Fruit fly (Drosophila melanogaster) whole organism: Measurements from ENCODE around the gene DNAlig4.

ENCODE experiments used
- CG8478 ChIP-seq: fragments of >200 bp; optimal IDR thresholded peaks from 2 replicates; lab custom pipeline; 2018; ENCODE audit warnings: inconsistent platforms
- Dll ChIP-seq: fragments of >200 bp; optimal IDR thresholded peaks from 2 replicates; lab custom pipeline; 2017
- EcR ChIP-seq, 2 experiments: fragments of >200 bp; optimal IDR thresholded peaks; 2 replicates each; lab custom pipeline; 2017; ENCODE audit warnings: missing biosample characterization in 2 of 2, missing genetic modification characterization in 2 of 2, missing genetic modification reagents in 2 of 2
- pan ChIP-seq: fragments of >200 bp; optimal IDR thresholded peaks from 2 replicates; lab custom pipeline; 2017
- psq ChIP-seq: fragments of >200 bp; optimal IDR thresholded peaks from 2 replicates; lab custom pipeline; 2017
- usp ChIP-seq: fragments of >200 bp; optimal IDR thresholded peaks from 2 replicates; lab custom pipeline; 2017; ENCODE audit warnings: missing biosample characterization, missing genetic modification characterization, mixed read lengths

The DNAlig4 gene

dm6 chrX:13669366-13669765 lies 1.8 kb upstream of the DNAlig4 start, which contains the start of gene CG15760:
TSS of gene CG15760 (plus strand) at chrX:13669699.
- no peak for TF ChIP-seq EcR (GFP tag; optimal IDR thresholded peaks at IDR 0.05; lab: Kevin White, UChicago)
- no peak for TF ChIP-seq usp (GFP tag; lab: Kevin White, UChicago)
- no peak for TF ChIP-seq CG8478
- TF ChIP-seq psq (lab: Kevin White, UChicago) = no peak
- no peak for TF ChIP-seq Dll
- TF ChIP-seq pan (lab: Kevin White, UChicago) = no peak

- TF ChIP-seq CG8478 = no peak
- no peak for TF ChIP-seq psq (lab: Kevin White, UChicago)
These were observed 16.4 kb downstream of the DNAlig4 start for dm6 chrX:13651170-13651569.

- TF ChIP-seq usp (GFP tag; lab: Kevin White, UChicago) = no peak
- TF ChIP-seq Dll = no peak
- no peak for TF ChIP-seq EcR (GFP tag; optimal IDR thresholded peaks at IDR 0.05; lab: Kevin White, UChicago)
- TF ChIP-seq psq (lab: Kevin White, UChicago) = no peak
- TF ChIP-seq pan (lab: Kevin White, UChicago) = no peak
- TF ChIP-seq CG8478 = no peak
These were observed 17.8 kb downstream of the DNAlig4 start for dm6 chrX:13649801-13650200.

dm6 chrX:13648819-13649218 lies 18.8 kb downstream of the DNAlig4 start:
- TF ChIP-seq pan (lab: Kevin White, UChicago) (no peak), EcR (GFP tag; optimal IDR thresholded peaks at IDR 0.05; lab: Kevin White, UChicago) (no peak), Dll (no peak), psq (lab: Kevin White, UChicago) (no peak), CG8478 (no peak), usp (GFP tag; lab: Kevin White, UChicago) (no peak)

dm6 chrX:13646175-13646574 lies 21.4 kb downstream of the DNAlig4 start:
- TF ChIP-seq psq (lab: Kevin White, UChicago) (no peak), Dll (no peak), EcR (GFP tag; optimal IDR thresholded peaks at IDR 0.05; lab: Kevin White, UChicago) (no peak), pan (lab: Kevin White, UChicago) (no peak), usp (GFP tag; lab: Kevin White, UChicago) (no peak), CG8478 (no peak)

- no peak for TF ChIP-seq psq (lab: Kevin White, UChicago)
- TF ChIP-seq usp (GFP tag; lab: Kevin White, UChicago) = no peak
These were observed 22.8 kb downstream of the DNAlig4 start for dm6 chrX:13644696-13645393.

dm6 chrX:13643961-13644360 lies 23.6 kb downstream of the DNAlig4 start:
- TF ChIP-seq pan (lab: Kevin White, UChicago) (no peak), EcR (GFP tag; optimal IDR thresholded peaks at IDR 0.05; lab: Kevin White, UChicago) (no peak), CG8478 (no peak)

dm6 chrX:13641891-13642617 lies 25.6 kb downstream of the DNAlig4 start:
- TF ChIP-seq EcR (GFP tag; optimal IDR thresholded peaks at IDR 0.05; lab: Kevin White, UChicago) (peak in 1 of 2 experiments; percentile 22), usp (GFP tag; lab: Kevin White, UChicago) (no peak)

dm6 chrX:13641115-13641890 lies 26.3 kb downstream of the DNAlig4 start:
- no peak for TF ChIP-seq CG8478

dm6 chrX:13640692-13641011 lies 27.0 kb downstream of the DNAlig4 start:
- TF ChIP-seq psq (lab: Kevin White, UChicago) = no peak
- TF ChIP-seq usp (GFP tag; lab: Kevin White, UChicago) = no peak
- no peak for TF ChIP-seq CG8478
- no peak for TF ChIP-seq Dll

dm6 chrX:13639998-13640691 lies 27.5 kb downstream of the DNAlig4 start:
- TF ChIP-seq usp (GFP tag; lab: Kevin White, UChicago) = no peak
- TF ChIP-seq psq (lab: Kevin White, UChicago) = no peak
- no peak for TF ChIP-seq pan (lab: Kevin White, UChicago)
- no peak for TF ChIP-seq CG8478
- TF ChIP-seq Dll = no peak
- TF ChIP-seq EcR (GFP tag; optimal IDR thresholded peaks at IDR 0.05; lab: Kevin White, UChicago) = no peak

dm6 chrX:13637588-13637987 lies 30.0 kb downstream of the DNAlig4 start:
- TF ChIP-seq usp (GFP tag; lab: Kevin White, UChicago) (no peak), pan (lab: Kevin White, UChicago) (no peak)
